Worm (Caenorhabditis elegans): ENCODE results near the gene F38A6.4.

DNA sequence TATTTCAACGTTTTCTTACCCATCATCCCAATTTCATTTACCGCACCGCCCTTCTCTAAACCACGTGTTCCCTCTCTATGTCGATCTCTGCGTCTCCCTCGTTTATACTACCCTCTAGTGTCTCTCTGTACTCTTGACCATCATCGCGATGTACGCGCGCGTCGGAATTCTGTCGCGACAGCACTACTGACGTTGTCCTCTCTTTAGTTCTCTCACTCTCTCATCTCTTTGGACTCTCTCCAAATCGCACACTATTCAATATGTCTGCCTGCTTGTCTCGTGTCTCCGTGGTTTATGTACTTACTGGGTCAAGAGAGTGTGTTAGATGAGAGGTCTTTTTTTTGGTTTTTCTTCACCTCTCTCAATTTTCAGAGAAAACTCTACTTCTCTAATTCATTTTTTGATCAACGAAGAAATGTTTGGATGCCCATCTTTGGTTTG is 3.1 kb upstream of the F38A6.4 start:
- TF ChIP-seq aly-2 (tag; optimal IDR thresholded peaks at IDR 0.05) (no peak), ztf-11 (tag; optimal IDR thresholded peaks at IDR 0.05) (no peak), nhr-28 (tag; optimal IDR thresholded peaks at IDR 0.05) (peak; percentile 93), nhr-77 (tag; optimal IDR thresholded peaks at IDR 0.05) (peak; percentile 87)
